Fruit fly (Drosophila melanogaster): ENCODE measurements around the gene CG31091.

DNA sequence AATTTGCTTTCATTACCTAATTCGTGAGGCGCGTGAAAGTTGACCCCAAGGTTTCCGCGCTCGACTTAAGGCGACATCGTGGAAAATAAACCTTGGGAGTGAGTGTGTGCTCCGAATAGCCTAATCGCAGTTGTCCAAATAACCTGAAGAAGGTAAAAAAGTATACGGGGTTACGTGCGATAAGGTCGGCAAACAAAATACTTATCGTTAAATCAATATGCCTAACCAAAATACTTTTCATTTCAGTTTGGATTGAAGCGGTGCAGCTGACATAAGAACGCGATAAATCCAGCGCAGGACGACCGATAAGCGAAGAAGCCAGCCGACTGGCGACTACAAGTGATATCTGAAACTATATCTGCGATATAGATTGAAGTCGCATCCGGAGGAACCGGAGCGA is 14.6 kb upstream of the CG31091 start:
- no peak for TF ChIP-seq pita (GFP tag; optimal IDR thresholded peaks at IDR 0.05)
- no peak for TF ChIP-seq ara (GFP tag; IDR thresholded peaks at IDR 0.05)
- TF ChIP-seq usp (GFP tag; optimal IDR thresholded peaks at IDR 0.05) = no peak
- no peak for TF ChIP-seq cas (GFP tag; IDR thresholded peaks at IDR 0.05)
- no peak for TF ChIP-seq Dip2 (GFP tag; IDR thresholded peaks at IDR 0.05)
